Fruit fly (Drosophila melanogaster) whole organism, prepupa: ENCODE results near the gene pins.

Source experiments
- Blimp-1 ChIP-seq: fragments of 200-800 bp; sonication (Bioruptor generic); optimal IDR thresholded peaks from 3 replicates; lab custom pipeline; 2017; ENCODE audit warnings: missing biosample characterization, missing genetic modification characterization, mild to moderate bottlenecking, moderate library complexity, missing genetic modification reagents
- CG10631 ChIP-seq: fragments of 200-800 bp; sonication (Bioruptor generic); optimal IDR thresholded peaks from 2 replicates; lab custom pipeline; 2016; ENCODE audit warnings: missing biosample characterization, missing genetic modification characterization
- CG11294 ChIP-seq: fragments of 200-800 bp; sonication (Bioruptor generic); IDR thresholded peaks from 2 replicates; pipeline ENCODE4 v1.3.6; 2022; ENCODE audit warnings: missing biosample characterization, missing genetic modification characterization
- CG11762 ChIP-seq: fragments of 200-800 bp; sonication (Bioruptor generic); optimal IDR thresholded peaks from 3 replicates; lab custom pipeline; 2016; ENCODE audit warnings: missing biosample characterization, missing genetic modification characterization; ENCODE audit not compliant: insufficient read depth
- CG15336 ChIP-seq: fragments of 200-800 bp; sonication (Bioruptor generic); IDR thresholded peaks from 2 replicates; pipeline ENCODE4 v1.3.6; 2022; ENCODE audit warnings: missing biosample characterization, missing genetic modification characterization
- CG1621 ChIP-seq: fragments of 200-800 bp; sonication (Bioruptor generic); optimal IDR thresholded peaks from 3 replicates; lab custom pipeline; 2018; ENCODE audit warnings: missing biosample characterization, mild to moderate bottlenecking, missing genetic modification characterization
- CG16779 ChIP-seq: fragments of 200-800 bp; sonication (Bioruptor generic); optimal IDR thresholded peaks from 3 replicates; lab custom pipeline; 2017; ENCODE audit warnings: missing biosample characterization, mild to moderate bottlenecking, missing genetic modification characterization
- CG3032 ChIP-seq: fragments of 200-800 bp; optimal IDR thresholded peaks from 2 replicates; lab custom pipeline; 2019; ENCODE audit warnings: missing biosample characterization, mild to moderate bottlenecking, missing genetic modification characterization, moderate library complexity
- CG31627 ChIP-seq: fragments of 200-800 bp; sonication (Bioruptor generic); optimal IDR thresholded peaks from 3 replicates; lab custom pipeline; 2016; ENCODE audit warnings: missing biosample characterization, missing genetic modification characterization
- CG32006 ChIP-seq: fragments of 200-800 bp; sonication (Bioruptor generic); optimal IDR thresholded peaks from 3 replicates; lab custom pipeline; 2017; ENCODE audit warnings: missing biosample characterization, mild to moderate bottlenecking, missing genetic modification characterization
- CG34406 ChIP-seq: fragments of 200-800 bp; sonication (Bioruptor generic); optimal IDR thresholded peaks from 3 replicates; lab custom pipeline; 2016; ENCODE audit warnings: missing biosample characterization, missing genetic modification characterization
- CG3919 ChIP-seq: fragments of 200-800 bp; sonication (Bioruptor generic); optimal IDR thresholded peaks from 3 replicates; lab custom pipeline; 2016; ENCODE audit warnings: missing biosample characterization, missing genetic modification characterization
- CG4318 ChIP-seq: fragments of 200-800 bp; sonication (Bioruptor generic); optimal IDR thresholded peaks from 3 replicates; lab custom pipeline; 2017; ENCODE audit warnings: missing biosample characterization, mild to moderate bottlenecking, missing genetic modification characterization
- CG6163 ChIP-seq: fragments of 200-800 bp; sonication (Bioruptor generic); IDR thresholded peaks from 3 replicates; pipeline ENCODE4 v1.3.6; 2022; ENCODE audit warnings: missing biosample characterization, missing genetic modification characterization
- CG6792 ChIP-seq: fragments of 200-800 bp; sonication (Bioruptor generic); optimal IDR thresholded peaks from 3 replicates; lab custom pipeline; 2016; ENCODE audit warnings: missing biosample characterization, missing genetic modification characterization
- CG6808 ChIP-seq: fragments of 200-800 bp; sonication (Bioruptor generic); optimal IDR thresholded peaks from 3 replicates; lab custom pipeline; 2017; ENCODE audit warnings: missing biosample characterization, missing genetic modification characterization, mild to moderate bottlenecking, moderate library complexity, missing genetic modification reagents
- CG6854 ChIP-seq: fragments of 200-800 bp; sonication (Bioruptor generic); optimal IDR thresholded peaks from 2 replicates; lab custom pipeline; 2017; ENCODE audit warnings: missing biosample characterization, mild to moderate bottlenecking, missing genetic modification characterization
- CG7368 ChIP-seq: fragments of 200-800 bp; sonication (Bioruptor generic); optimal IDR thresholded peaks from 3 replicates; lab custom pipeline; 2016; ENCODE audit warnings: missing biosample characterization, missing genetic modification characterization
- CG8119 ChIP-seq: fragments of 200-800 bp; sonication (Bioruptor generic); IDR thresholded peaks from 3 replicates; pipeline ENCODE4 v1.3.6; 2022; ENCODE audit warnings: missing biosample characterization, missing genetic modification characterization
- CG8319 ChIP-seq: fragments of 200-800 bp; sonication (Bioruptor generic); optimal IDR thresholded peaks from 3 replicates; lab custom pipeline; 2016; ENCODE audit warnings: missing biosample characterization, missing genetic modification characterization
- CG8632 ChIP-seq: fragments of 200-800 bp; sonication (Bioruptor generic); optimal IDR thresholded peaks from 3 replicates; lab custom pipeline; 2016; ENCODE audit warnings: missing biosample characterization, missing genetic modification characterization
- CG9139 ChIP-seq: fragments of 200-800 bp; sonication (Bioruptor generic); optimal IDR thresholded peaks from 3 replicates; lab custom pipeline; 2017; ENCODE audit warnings: missing biosample characterization, mild to moderate bottlenecking, missing genetic modification characterization
- Eip78C ChIP-seq: fragments of 200-800 bp; sonication (Bioruptor generic); peaks from one replicate; lab custom pipeline; 2016; ENCODE audit warnings: missing biosample characterization, missing genetic modification characterization
- Eip93F ChIP-seq: fragments of 200-800 bp; sonication (Bioruptor generic); optimal IDR thresholded peaks from 2 replicates; lab custom pipeline; 2016; ENCODE audit warnings: missing biosample characterization, mild to moderate bottlenecking, missing genetic modification characterization
- Ets21C ChIP-seq: fragments of 200-800 bp; sonication (Bioruptor generic); optimal IDR thresholded peaks from 3 replicates; lab custom pipeline; 2016; ENCODE audit warnings: missing biosample characterization, missing genetic modification characterization
- Gug ChIP-seq: fragments of 200-800 bp; sonication (Bioruptor generic); IDR thresholded peaks from 2 replicates; pipeline ENCODE4 v1.3.6; 2022; ENCODE audit warnings: missing biosample characterization, missing genetic modification characterization
- Hr38 ChIP-seq: sonication (Bioruptor generic); optimal IDR thresholded peaks from 2 replicates; lab custom pipeline; 2016; ENCODE audit warnings: missing biosample characterization, missing genetic modification characterization
- Hr39 ChIP-seq: fragments of 200-800 bp; sonication (Bioruptor generic); optimal IDR thresholded peaks from 2 replicates; lab custom pipeline; 2016; ENCODE audit warnings: missing biosample characterization, missing genetic modification characterization
- Hr4 ChIP-seq: fragments of 200-800 bp; sonication (Bioruptor generic); optimal IDR thresholded peaks from 3 replicates; lab custom pipeline; 2016; ENCODE audit warnings: missing biosample characterization, missing genetic modification characterization
- Met ChIP-seq: fragments of 200-800 bp; sonication (Bioruptor generic); optimal IDR thresholded peaks from 3 replicates; lab custom pipeline; 2016; ENCODE audit warnings: missing biosample characterization, missing genetic modification characterization
- OdsH ChIP-seq: fragments of 200-800 bp; sonication (Bioruptor generic); optimal IDR thresholded peaks from 3 replicates; lab custom pipeline; 2016; ENCODE audit warnings: missing biosample characterization, missing genetic modification characterization
- Smox ChIP-seq: fragments of 200-800 bp; sonication (Bioruptor generic); optimal IDR thresholded peaks from 3 replicates; lab custom pipeline; 2016; ENCODE audit warnings: missing biosample characterization, missing genetic modification characterization
- Sox14 ChIP-seq: fragments of 200-800 bp; sonication (Bioruptor generic); optimal IDR thresholded peaks from 3 replicates; lab custom pipeline; 2016; ENCODE audit warnings: missing biosample characterization, missing genetic modification characterization
- Sox15 ChIP-seq: fragments of 200-800 bp; sonication (Bioruptor generic); optimal IDR thresholded peaks from 3 replicates; lab custom pipeline; 2016; ENCODE audit warnings: missing biosample characterization, missing genetic modification characterization
- acj6 ChIP-seq: fragments of 200-800 bp; sonication (Bioruptor generic); optimal IDR thresholded peaks from 3 replicates; lab custom pipeline; 2016; ENCODE audit warnings: missing biosample characterization, missing genetic modification characterization
- dsx ChIP-seq: fragments of 200-800 bp; optimal IDR thresholded peaks from 3 replicates; lab custom pipeline; 2019; ENCODE audit warnings: missing biosample characterization, mild to moderate bottlenecking, missing genetic modification characterization, moderate library complexity; ENCODE audit not compliant: poor library complexity, severe bottlenecking
- eg ChIP-seq: fragments of 200-800 bp; sonication (Bioruptor generic); IDR thresholded peaks from 3 replicates; pipeline ENCODE4 v1.3.6; 2022; ENCODE audit warnings: missing biosample characterization, missing genetic modification characterization
- esn ChIP-seq: fragments of 200-800 bp; sonication (Bioruptor generic); optimal IDR thresholded peaks from 2 replicates; lab custom pipeline; 2016; ENCODE audit warnings: missing biosample characterization, mild to moderate bottlenecking, missing genetic modification characterization, moderate library complexity
- fd85E ChIP-seq: fragments of 200-800 bp; sonication (Bioruptor generic); optimal IDR thresholded peaks from 3 replicates; lab custom pipeline; 2016; ENCODE audit warnings: missing biosample characterization, missing genetic modification characterization
- fkh ChIP-seq: fragments of 200-800 bp; sonication (Bioruptor generic); optimal IDR thresholded peaks from 3 replicates; lab custom pipeline; 2017; ENCODE audit warnings: missing biosample characterization, mild to moderate bottlenecking, missing genetic modification characterization, moderate library complexity
- lz ChIP-seq: fragments of 200-800 bp; sonication (Bioruptor generic); optimal IDR thresholded peaks from 3 replicates; lab custom pipeline; 2016; ENCODE audit warnings: missing biosample characterization, missing genetic modification characterization
- net ChIP-seq: fragments of 200-800 bp; sonication (Bioruptor generic); optimal IDR thresholded peaks from 3 replicates; lab custom pipeline; 2016; ENCODE audit warnings: missing biosample characterization, missing genetic modification characterization
- pdm3 ChIP-seq: fragments of 200-800 bp; sonication (Bioruptor generic); optimal IDR thresholded peaks from 3 replicates; lab custom pipeline; 2016; ENCODE audit warnings: missing biosample characterization, missing genetic modification characterization
- salr ChIP-seq, 2 experiments: fragments of 200-800 bp; sonication (Bioruptor generic); optimal IDR thresholded peaks; 3 replicates each; lab custom pipeline; 2016 to 2018; ENCODE audit warnings: missing biosample characterization in 2 of 2, missing genetic modification characterization in 2 of 2, mild to moderate bottlenecking in 1 of 2
- ss ChIP-seq, 2 experiments: fragments of 200-800 bp; sonication (Bioruptor generic); optimal IDR thresholded peaks; 2 replicates in 1 of 2; 3 replicates in 1 of 2; lab custom pipeline; 2017 to 2018; ENCODE audit warnings: mild to moderate bottlenecking in 2 of 2, missing biosample characterization in 2 of 2, missing genetic modification characterization in 2 of 2, moderate library complexity in 1 of 2
- svp ChIP-seq: fragments of 200-800 bp; sonication (Bioruptor generic); peaks from one replicate; lab custom pipeline; 2016; ENCODE audit warnings: missing biosample characterization, missing genetic modification characterization
- vri ChIP-seq: fragments of 200-800 bp; sonication (Bioruptor generic); optimal IDR thresholded peaks from 3 replicates; lab custom pipeline; 2016; ENCODE audit warnings: missing biosample characterization, mild to moderate bottlenecking, missing genetic modification characterization

The pins gene

dm6 chr3R:27603671-27604070 is 21.0 kb downstream of the pins start:
- no peak for TF ChIP-seq Ets21C (GFP tag; lab: Kevin White, UChicago)
- no peak for TF ChIP-seq CG31627 (GFP tag; lab: Kevin White, UChicago)
- no peak for TF ChIP-seq OdsH (GFP tag; lab: Kevin White, UChicago)
- TF ChIP-seq CG8632 (GFP tag; lab: Kevin White, UChicago): no peak
- TF ChIP-seq CG4318: no peak
- TF ChIP-seq Hr39 (GFP tag; lab: Kevin White, UChicago): no peak
- peak; percentile 77 for TF ChIP-seq Eip78C (GFP tag; lab: Kevin White, UChicago)
- TF ChIP-seq Met: no peak
- no peak for TF ChIP-seq Eip93F (GFP tag; lab: Kevin White, UChicago)
- peak; percentile 28; the same call in 1 of the 2 replicates for TF ChIP-seq CG11294
- no peak for TF ChIP-seq salr (GFP tag; optimal IDR thresholded peaks at IDR 0.05; lab: Kevin White, UChicago)
- 0 out of 2 replicates have a peak, but pooled peaks have one; percentile 8 for TF ChIP-seq Gug
- TF ChIP-seq net: no peak
- no peak for TF ChIP-seq CG9139 (GFP tag; lab: Kevin White, UChicago)
- peak; percentile 20 for TF ChIP-seq Hr4
- no peak for TF ChIP-seq pdm3 (GFP tag; lab: Kevin White, UChicago)
- TF ChIP-seq CG8119: 0 out of 3 replicates have a peak, but pooled peaks have one; percentile 27
- TF ChIP-seq CG32006 (GFP tag; lab: Kevin White, UChicago): peak; percentile 23
- 0 out of 3 replicates have a peak, but pooled peaks have one; percentile 52 for TF ChIP-seq eg (GFP tag; lab: Robert Waterston, UW)
- peak; percentile 23 for TF ChIP-seq Sox14 (GFP tag; lab: Kevin White, UChicago)
- TF ChIP-seq CG16779 (tag; lab: Kevin White, UChicago): no peak
- TF ChIP-seq CG6792 (GFP tag; lab: Kevin White, UChicago): no peak
- TF ChIP-seq acj6 (GFP tag; lab: Kevin White, UChicago): no peak
- no peak for TF ChIP-seq fkh (GFP tag; lab: Kevin White, UChicago)
- no peak for TF ChIP-seq CG6808 (GFP tag; lab: Kevin White, UChicago)
- peak; percentile 44; the same call in 1 of the 2 replicates for TF ChIP-seq CG15336 (GFP tag; lab: Robert Waterston, UW)
- peak; percentile 90 for TF ChIP-seq svp (GFP tag; lab: Kevin White, UChicago)
- no peak for TF ChIP-seq Smox
- no peak for TF ChIP-seq CG8319 (GFP tag; lab: Kevin White, UChicago)
- 0 out of 3 replicates have a peak, but pooled peaks have one; percentile 32 for TF ChIP-seq CG6163
- TF ChIP-seq CG6854 (GFP tag; lab: Kevin White, UChicago): no peak
- no peak for TF ChIP-seq CG3032 (tag; lab: Kevin White, UChicago)
- TF ChIP-seq esn (GFP tag; lab: Kevin White, UChicago): no peak

DNA sequence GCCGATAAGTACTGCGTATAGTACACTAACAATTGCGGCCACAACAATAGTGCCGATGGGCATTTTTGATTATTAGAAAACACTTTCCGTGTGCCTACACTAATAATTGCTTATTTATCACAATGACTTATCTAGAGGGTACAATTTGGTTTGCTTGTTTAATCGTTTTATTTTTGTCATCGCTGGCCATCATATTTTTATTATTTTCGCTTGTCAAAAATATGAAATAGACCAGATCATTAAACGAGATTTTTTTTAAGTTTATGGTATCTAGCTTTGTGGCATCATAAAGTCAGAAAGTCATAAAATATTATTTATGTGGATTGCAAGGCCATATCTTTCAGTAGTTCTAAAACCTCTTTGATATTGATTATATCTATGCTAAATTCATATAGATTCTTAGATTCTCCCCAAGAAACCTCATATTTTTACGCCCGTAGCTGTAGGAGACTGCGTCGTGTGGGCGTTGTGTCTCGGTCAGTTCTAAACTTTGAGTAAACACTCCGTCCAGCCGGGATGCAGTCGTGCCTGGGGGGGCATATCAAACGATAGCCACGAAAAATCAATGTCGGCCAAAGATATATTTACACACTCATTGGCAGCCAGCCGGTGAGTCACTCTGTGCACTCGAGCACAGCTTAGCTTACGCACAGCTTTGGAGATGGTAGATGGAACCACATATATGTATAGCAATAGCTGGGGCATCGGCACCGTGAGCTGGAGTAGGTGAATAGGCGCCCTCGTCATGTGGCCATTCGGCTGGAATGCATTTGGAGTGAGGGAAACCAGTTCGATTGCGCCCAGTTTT is 22.2 kb downstream of the pins start:
- TF ChIP-seq Sox15 (peak; percentile 8), fkh (GFP tag; lab: Kevin White, UChicago) (no peak), Blimp-1 (GFP tag; lab: Kevin White, UChicago) (no peak), CG34406 (GFP tag; lab: Kevin White, UChicago) (peak; percentile 46), lz (peak; percentile 56), CG11762 (GFP tag; lab: Kevin White, UChicago) (no peak), Smox (peak; percentile 37), CG10631 (GFP tag; lab: Kevin White, UChicago) (peak; percentile 58), CG16779 (tag; lab: Kevin White, UChicago) (peak; percentile 14), CG3032 (tag; lab: Kevin White, UChicago) (peak; percentile 3), CG8632 (GFP tag; lab: Kevin White, UChicago) (peak; percentile 38), CG6854 (GFP tag; lab: Kevin White, UChicago) (no peak), net (peak; percentile 60), ss (GFP tag; optimal IDR thresholded peaks at IDR 0.05; lab: Kevin White, UChicago) (peak; percentile 6 to 49), CG1621 (tag; lab: Kevin White, UChicago) (peak; percentile 16), CG6792 (GFP tag; lab: Kevin White, UChicago) (peak; percentile 41), fd85E (GFP tag; lab: Kevin White, UChicago) (no peak), dsx (GFP tag; lab: Kevin White, UChicago) (no peak), pdm3 (GFP tag; lab: Kevin White, UChicago) (peak; percentile 71), vri (no peak), CG7368 (GFP tag; lab: Kevin White, UChicago) (peak; percentile 25), acj6 (GFP tag; lab: Kevin White, UChicago) (peak; percentile 58), CG32006 (GFP tag; lab: Kevin White, UChicago) (peak; percentile 86), CG4318 (peak; percentile 55), Hr38 (GFP tag; lab: Kevin White, UChicago) (no peak), Ets21C (GFP tag; lab: Kevin White, UChicago) (no peak), CG3919 (GFP tag; lab: Kevin White, UChicago) (peak; percentile 42), CG31627 (GFP tag; lab: Kevin White, UChicago) (peak; percentile 49), salr (GFP tag; optimal IDR thresholded peaks at IDR 0.05; lab: Kevin White, UChicago) (peak; percentile 27 to 74)
